Worm (Caenorhabditis elegans) whole organism, L4/young adult: ENCODE results near the gene mlc-4.

Experiments
- W03F9.2 ChIP-seq: fragments of 150-350 bp; optimal IDR thresholded peaks from 2 replicates; lab custom pipeline; 2014; ENCODE audit warnings: missing biosample characterization, missing genetic modification characterization
- dao-5 ChIP-seq: sonication (generic microtip); optimal IDR thresholded peaks from 2 replicates; lab custom pipeline; 2016; ENCODE audit warnings: missing genotype, missing genetic modification characterization, moderate library complexity, missing compliant biosample characterization
- him-1 ChIP-seq: sonication (generic microtip); optimal IDR thresholded peaks from 2 replicates; lab custom pipeline; 2016; ENCODE audit warnings: missing genotype, missing genetic modification reagents, missing genetic modification characterization, missing compliant biosample characterization

ce11 chrIII:3381866-3382265 is 11.7 kb downstream of the mlc-4 start:
- no peak for TF ChIP-seq dao-5 (tag; lab: Kevin White, UChicago)
- TF ChIP-seq him-1 = no peak
- TF ChIP-seq W03F9.2 = no peak
